Worm (Caenorhabditis elegans) whole organism, dauer: Measurements from ENCODE around the gene gba-4.
"Not testable (repeated sequence)": the region's sequence is repeated elsewhere in the genome, so short reads cannot be mapped to it uniquely, and the experiment has no call there.

Experiments used
- unc-62 ChIP-seq: sonication (generic microtip); optimal IDR thresholded peaks from 2 replicates; lab custom pipeline; 2017; ENCODE audit warnings: missing biosample characterization, missing genetic modification reagents, missing genetic modification characterization

Gene gba-4

ce11 chrIV:5316223-5316622 lies 34.5 kb downstream of the gba-4 start, which contains the start of gene msp-65:
Gene msp-65, plus strand, starts transcription at chrIV:5316523.
- not testable (repeated sequence) for TF ChIP-seq unc-62

DNA sequence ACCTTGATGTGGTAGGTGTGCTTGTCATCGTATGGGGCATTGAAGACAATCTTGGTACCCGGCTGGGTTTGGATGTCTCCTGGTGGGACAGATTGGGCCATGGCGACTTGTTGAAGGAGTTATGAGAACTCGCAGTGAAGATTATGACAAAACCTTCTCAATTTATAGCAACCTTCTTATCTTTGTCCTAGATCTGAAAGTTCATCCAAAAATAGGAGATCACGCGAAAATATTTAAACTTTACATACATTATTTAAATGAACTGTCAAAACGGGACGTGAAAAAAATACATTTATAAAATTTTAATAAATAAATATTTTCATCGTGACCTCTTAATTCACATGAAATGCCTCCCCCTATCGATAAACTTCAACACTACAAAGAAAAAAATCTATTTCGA lies 37.7 kb downstream of the gba-4 start, which contains the start of the genes msp-59 and ZK354.2:
Gene msp-59, minus strand, starts transcription at position 101 of the 400 bp plus-strand sequence.
Gene ZK354.2, plus strand, starts transcription at position 395 of the 400 bp plus-strand sequence.
- TF ChIP-seq unc-62 = not testable (repeated sequence)

ce11 chrIV:5309742-5310141 lies 41.0 kb downstream of the gba-4 start, which contains the start of gene ZK354.3:
Gene ZK354.3, plus strand, starts transcription at chrIV:5310042.
- TF ChIP-seq unc-62 = no peak

ce11 chrIV:5308046-5308643 lies 42.6 kb downstream of the gba-4 start, which contains the start of the genes ZK354.9 and msp-58:
Gene ZK354.9, minus strand, starts transcription at chrIV:5308146.
Gene msp-58, plus strand, starts transcription at chrIV:5308593.
- TF ChIP-seq unc-62 = not testable (repeated sequence)

- no peak for TF ChIP-seq unc-62
These were observed 44.7 kb downstream of the gba-4 start, which contains the start of gene ZK354.8 for ce11 chrIV:5306040-5306439. Gene ZK354.8, minus strand, starts transcription at chrIV:5306140.

ce11 chrIV:5303030-5303429 lies 47.7 kb downstream of the gba-4 start, which contains the start of gene ZK354.7:
Gene ZK354.7, minus strand, starts transcription at chrIV:5303130.
- no peak for TF ChIP-seq unc-62

ce11 chrIV:5297436-5298012 lies 53.2 kb downstream of the gba-4 start, which contains the start of the genes ZK354.6 and msp-113:
Gene ZK354.6, minus strand, starts transcription at chrIV:5297536.
Gene msp-113, plus strand, starts transcription at chrIV:5297962.
- TF ChIP-seq unc-62 = no peak

ce11 chrIV:5295240-5295639 lies 55.5 kb downstream of the gba-4 start, which contains the start of gene msp-51:
Gene msp-51, minus strand, starts transcription at chrIV:5295340.
- TF ChIP-seq unc-62 = not testable (repeated sequence)
